Worm (Caenorhabditis elegans): ENCODE results near the gene rpl-11.2.

Gene rpl-11.2

DNA sequence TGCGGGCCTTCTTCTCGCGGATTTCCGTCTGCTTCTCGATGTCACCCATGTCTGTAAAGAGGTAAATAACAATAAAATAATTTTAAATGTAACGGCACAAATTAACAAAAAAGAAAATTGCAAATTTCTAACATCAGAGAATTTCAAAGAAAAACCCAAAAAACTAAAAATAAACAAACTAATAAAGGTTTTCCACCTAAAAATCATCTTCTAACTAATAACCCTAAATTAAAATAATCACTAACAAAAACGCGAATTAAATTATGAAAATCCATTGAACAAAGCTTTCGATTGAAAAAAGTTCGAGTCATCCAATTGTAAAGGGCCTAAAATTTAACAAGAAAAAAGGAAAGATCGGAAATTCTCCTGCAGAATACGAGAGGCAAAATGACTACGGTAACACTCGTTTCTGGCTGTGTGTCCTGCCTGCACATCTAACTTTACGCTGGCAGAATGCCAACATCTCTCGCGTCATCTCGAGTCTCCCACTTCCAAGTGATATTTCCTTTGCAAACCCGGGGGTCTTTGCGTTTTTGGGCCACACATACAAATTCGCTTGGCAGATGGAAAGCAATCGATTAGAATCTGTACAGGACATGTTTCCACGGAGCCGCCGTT is at the start of gene rpl-11.2:
rpl-11.2 (minus strand) TSS at position 51 of the 618 bp plus-strand sequence.
- TF ChIP-seq W03F9.2 (tag; optimal IDR thresholded peaks at IDR 0.05): peak; percentile 90
- no peak for TF ChIP-seq dao-5 (tag; optimal IDR thresholded peaks at IDR 0.05)
- TF ChIP-seq him-1 (tag; optimal IDR thresholded peaks at IDR 0.05): peak; percentile 87

DNA sequence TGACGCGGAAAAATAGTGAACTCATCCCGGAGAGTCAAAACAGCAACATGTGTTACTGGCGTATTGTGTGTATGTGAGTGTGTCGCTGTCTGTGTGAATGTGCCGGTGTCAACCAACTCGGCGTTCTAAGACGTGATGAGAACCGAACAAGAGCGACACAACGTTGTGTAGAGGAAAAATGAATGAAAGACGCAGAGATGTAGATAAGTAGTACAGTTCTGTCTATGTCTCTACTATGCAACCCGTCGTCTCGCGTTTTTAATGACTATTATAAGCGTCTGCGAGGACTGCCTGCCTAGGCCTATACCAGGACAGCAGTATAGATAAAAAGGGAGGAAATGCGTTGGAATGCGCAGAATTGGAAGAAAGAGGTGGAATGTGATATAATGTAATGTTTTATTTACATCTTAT is 45.6 kb upstream of the rpl-11.2 start:
- TF ChIP-seq him-1 (tag; optimal IDR thresholded peaks at IDR 0.05): no peak
- no peak for TF ChIP-seq W03F9.2 (tag; optimal IDR thresholded peaks at IDR 0.05)
- no peak for TF ChIP-seq dao-5 (tag; optimal IDR thresholded peaks at IDR 0.05)

DNA sequence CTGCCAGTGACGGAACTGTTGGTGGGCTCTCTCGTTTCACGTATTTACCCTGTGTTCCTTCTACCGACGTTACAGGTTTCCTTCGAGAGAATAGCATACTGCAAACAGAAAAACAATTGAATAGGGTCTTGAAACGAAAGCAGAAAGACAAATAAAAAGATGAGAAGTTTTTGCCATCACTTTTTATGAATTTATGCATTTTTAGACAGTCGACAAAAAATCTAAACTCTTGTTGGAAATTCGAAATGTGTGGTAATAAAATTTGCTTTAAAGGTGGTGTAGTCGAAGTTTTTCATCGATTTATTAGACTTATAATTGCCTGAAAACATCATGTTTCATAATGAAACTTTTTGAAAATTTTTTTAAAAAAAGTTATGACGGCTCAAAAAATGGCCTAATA is 44.7 kb upstream of the rpl-11.2 start, which contains the start of gene sav-1:
sav-1 (minus strand) TSS at position 101 of the 400 bp plus-strand sequence.
- TF ChIP-seq dao-5 (tag; optimal IDR thresholded peaks at IDR 0.05) (no peak), W03F9.2 (tag; optimal IDR thresholded peaks at IDR 0.05) (no peak), him-1 (tag; optimal IDR thresholded peaks at IDR 0.05) (no peak)

DNA sequence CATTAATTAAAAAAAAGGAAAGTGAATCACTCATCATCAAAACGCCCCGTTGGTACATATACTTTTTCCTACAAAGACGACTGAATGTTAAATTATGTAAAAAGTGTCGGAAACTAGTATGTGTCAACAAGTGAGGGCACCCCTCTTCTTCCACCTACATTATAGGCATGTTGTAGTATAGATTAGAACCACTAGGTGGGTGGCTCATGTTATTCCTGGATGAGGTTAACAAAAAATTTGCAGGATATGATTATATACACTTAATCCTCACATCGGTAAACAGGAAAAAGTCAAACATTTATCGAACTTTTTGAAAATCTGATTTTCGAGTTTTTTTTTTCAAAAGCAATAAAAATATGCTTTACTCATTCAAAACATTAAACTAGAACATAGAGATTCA is 33.6 kb upstream of the rpl-11.2 start:
- TF ChIP-seq W03F9.2 (tag; optimal IDR thresholded peaks at IDR 0.05) (no peak), him-1 (tag; optimal IDR thresholded peaks at IDR 0.05) (no peak), dao-5 (tag; optimal IDR thresholded peaks at IDR 0.05) (no peak)

DNA sequence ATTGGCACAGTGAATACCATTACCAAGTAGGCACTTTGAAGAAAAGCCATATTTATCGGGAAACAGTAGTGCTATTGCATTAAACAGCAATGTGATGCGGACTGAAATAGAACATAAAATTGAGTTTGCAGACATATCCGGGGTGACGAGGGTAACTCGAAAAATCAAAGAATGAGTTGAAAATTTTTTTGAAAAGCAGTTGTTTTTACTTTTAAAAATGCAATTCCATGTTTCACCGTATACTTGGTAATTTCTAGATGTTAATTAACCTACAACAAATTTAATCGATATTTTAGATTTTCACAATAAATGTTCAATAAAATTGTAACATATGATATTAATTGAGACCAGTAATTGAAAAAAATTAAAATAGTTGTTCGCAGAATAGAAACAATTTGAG is 31.8 kb upstream of the rpl-11.2 start, which contains the start of gene AH9.4:
AH9.4 (minus strand) TSS at position 101 of the 400 bp plus-strand sequence.
- TF ChIP-seq W03F9.2 (tag; optimal IDR thresholded peaks at IDR 0.05): no peak
- TF ChIP-seq dao-5 (tag; optimal IDR thresholded peaks at IDR 0.05): no peak
- TF ChIP-seq him-1 (tag; optimal IDR thresholded peaks at IDR 0.05): no peak

DNA sequence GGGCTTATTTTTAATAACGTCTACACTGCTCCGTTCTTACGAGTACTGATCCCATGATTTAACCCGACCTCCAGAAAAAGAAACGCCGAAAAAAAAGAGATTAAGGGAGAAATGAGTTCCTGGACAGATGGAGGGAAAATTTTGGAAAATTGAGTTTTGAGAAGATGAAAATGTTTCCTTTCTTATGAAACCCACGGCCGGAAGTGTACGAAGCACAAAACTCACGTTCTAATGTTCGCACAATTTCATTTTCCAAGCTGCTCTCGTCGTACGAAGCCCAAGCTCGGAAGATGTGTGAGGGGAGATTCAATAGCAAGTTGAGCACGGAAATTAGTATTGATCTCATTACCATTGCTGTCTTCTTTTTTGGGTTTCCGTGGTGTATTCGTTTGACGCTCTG is 29.0 kb upstream of the rpl-11.2 start:
- no peak for TF ChIP-seq dao-5 (tag; optimal IDR thresholded peaks at IDR 0.05)
- TF ChIP-seq him-1 (tag; optimal IDR thresholded peaks at IDR 0.05): no peak
- no peak for TF ChIP-seq W03F9.2 (tag; optimal IDR thresholded peaks at IDR 0.05)

DNA sequence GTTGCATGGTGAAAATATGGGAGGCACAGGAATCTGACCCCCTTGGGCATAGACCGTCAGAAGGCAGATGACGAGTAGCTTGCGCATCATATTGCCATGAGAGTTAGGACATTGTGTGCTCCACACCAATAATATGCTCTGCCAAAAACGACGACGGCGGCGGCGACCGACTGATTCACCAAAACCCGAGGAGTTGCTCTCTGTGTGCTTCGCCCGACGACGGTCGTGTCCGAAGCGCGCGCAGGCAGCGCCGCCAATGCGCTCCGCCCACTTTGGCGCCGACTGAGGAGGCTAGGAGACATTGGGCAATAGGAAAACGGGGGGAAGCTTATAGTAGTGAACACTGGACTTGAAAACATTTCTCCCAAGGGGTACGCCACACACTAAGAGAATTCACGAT is 25.5 kb upstream of the rpl-11.2 start, which contains the start of gene AH9.6:
AH9.6 (minus strand) TSS at position 183 of the 400 bp plus-strand sequence.
- no peak for TF ChIP-seq dao-5 (tag; optimal IDR thresholded peaks at IDR 0.05)
- no peak for TF ChIP-seq W03F9.2 (tag; optimal IDR thresholded peaks at IDR 0.05)
- no peak for TF ChIP-seq him-1 (tag; optimal IDR thresholded peaks at IDR 0.05)

DNA sequence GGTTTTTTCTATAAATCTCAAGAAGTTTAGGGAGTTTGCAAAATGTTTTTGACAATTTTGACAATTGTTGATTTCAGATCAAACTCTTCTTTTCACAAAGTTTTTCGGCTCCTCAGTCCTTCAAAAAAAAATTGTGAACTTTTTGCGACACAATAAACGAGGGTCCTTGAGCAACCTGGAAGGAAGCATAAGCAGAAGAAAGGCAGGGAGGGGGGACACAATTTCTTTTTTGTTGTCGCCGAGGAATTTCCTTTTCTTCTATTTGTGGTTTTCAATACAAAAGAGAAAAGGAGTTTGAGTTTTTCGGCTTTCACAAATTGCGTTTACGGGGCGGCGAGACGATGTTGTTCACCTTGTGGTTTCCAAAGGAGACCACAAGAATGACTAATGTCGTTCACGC is 24.4 kb upstream of the rpl-11.2 start:
- no peak for TF ChIP-seq W03F9.2 (tag; optimal IDR thresholded peaks at IDR 0.05)
- no peak for TF ChIP-seq him-1 (tag; optimal IDR thresholded peaks at IDR 0.05)
- TF ChIP-seq dao-5 (tag; optimal IDR thresholded peaks at IDR 0.05): no peak

DNA sequence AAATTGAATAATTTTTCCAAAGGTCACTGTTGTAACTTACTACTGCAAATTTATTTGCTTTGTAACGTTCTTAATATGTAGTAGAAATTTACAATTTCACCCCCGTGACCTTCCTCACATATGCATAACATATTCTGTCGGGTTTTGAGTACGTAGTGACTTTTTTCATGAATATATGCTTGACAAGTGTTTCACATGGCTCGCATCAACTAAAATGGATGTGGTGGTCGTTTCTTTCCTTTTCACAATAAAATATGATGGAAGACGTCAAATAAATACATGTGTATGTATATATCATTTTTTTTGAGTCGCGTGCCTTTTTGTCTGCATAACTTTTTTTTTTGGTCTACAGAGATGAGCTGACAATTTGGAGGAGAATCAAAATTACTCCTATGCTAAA is 23.9 kb upstream of the rpl-11.2 start:
- TF ChIP-seq dao-5 (tag; optimal IDR thresholded peaks at IDR 0.05): no peak
- TF ChIP-seq him-1 (tag; optimal IDR thresholded peaks at IDR 0.05): no peak
- TF ChIP-seq W03F9.2 (tag; optimal IDR thresholded peaks at IDR 0.05): no peak

DNA sequence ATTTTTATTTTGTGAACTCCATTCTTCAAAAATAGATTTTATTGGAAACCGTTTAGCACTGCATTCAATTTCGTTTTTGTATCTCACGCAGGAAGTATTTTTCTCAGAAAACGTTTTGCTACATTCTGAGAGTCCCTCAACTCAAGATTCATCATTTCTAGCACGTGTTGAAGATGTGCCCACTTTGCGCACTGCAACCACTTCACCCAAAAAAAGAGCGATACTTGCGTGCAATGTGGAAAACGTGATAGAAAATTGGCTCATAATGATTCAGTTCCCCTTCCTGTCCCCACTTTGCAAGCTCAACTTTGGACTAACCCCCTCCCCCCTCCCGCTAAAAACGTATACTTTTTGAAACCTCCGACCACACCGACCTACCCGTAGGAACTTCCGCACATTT is 22.7 kb upstream of the rpl-11.2 start:
- TF ChIP-seq dao-5 (tag; optimal IDR thresholded peaks at IDR 0.05) (no peak), W03F9.2 (tag; optimal IDR thresholded peaks at IDR 0.05) (no peak), him-1 (tag; optimal IDR thresholded peaks at IDR 0.05) (no peak)

DNA sequence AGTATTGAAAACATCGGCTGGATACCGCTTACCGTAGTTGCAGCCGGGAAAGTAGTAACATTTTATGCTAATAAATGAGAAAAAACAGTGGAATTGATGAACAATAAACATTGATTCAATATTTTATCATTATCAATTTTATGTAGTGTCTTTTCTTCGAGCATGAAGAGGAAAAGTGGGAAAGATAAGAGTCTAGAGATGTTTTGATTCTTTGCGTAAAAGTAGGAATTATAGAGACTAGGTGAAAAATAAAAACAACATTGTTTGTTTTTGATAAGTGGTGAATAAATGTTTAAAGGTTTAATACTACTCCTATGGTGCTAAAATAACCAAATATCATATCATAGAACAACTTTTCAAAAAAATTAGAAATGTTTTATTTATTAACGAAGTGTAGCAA is 20.0 kb upstream of the rpl-11.2 start:
- TF ChIP-seq him-1 (tag; optimal IDR thresholded peaks at IDR 0.05): no peak
- TF ChIP-seq W03F9.2 (tag; optimal IDR thresholded peaks at IDR 0.05): no peak
- TF ChIP-seq dao-5 (tag; optimal IDR thresholded peaks at IDR 0.05): no peak

DNA sequence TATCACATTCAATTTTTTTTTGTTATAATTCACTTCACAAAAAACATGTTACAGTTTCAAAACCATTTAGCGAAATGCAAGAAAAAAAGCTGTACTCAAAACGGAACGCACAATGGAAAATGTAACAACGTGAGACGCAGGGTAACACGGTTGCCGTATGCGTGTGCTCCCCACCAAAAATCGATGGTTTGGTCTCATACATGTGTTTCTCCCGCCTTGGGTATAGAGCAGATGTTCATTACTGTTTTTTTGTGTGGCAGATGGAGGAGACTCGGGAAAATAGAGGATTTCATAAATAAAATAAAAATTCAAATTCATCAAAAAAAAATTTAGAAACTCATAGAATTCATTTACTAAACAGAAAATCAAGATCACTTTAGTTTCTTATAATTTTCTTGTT is 18.6 kb upstream of the rpl-11.2 start, which contains the start of gene AH9.3:
AH9.3 (minus strand) TSS at position 101 of the 400 bp plus-strand sequence.
- TF ChIP-seq dao-5 (tag; optimal IDR thresholded peaks at IDR 0.05) (no peak), W03F9.2 (tag; optimal IDR thresholded peaks at IDR 0.05) (no peak), him-1 (tag; optimal IDR thresholded peaks at IDR 0.05) (no peak)

DNA sequence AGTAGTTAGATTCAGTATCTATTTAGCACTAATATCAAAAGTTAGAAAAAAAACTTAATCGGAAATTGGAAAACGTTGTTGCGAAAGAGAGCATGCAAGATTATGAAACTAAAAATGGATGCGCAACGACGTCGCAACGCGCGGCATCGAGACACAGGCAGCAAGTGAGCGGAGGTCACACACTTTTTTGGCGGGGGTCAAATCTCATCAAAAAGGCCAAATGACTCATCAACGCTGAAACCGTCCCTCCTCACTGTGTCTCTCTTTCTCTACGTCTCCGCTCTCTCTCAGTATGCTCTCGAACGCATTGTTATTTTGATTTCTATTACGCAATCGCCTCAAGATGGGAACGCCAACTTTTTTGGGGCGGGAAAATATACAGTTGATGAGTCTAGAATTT is 16.0 kb upstream of the rpl-11.2 start:
- no peak for TF ChIP-seq dao-5 (tag; optimal IDR thresholded peaks at IDR 0.05)
- no peak for TF ChIP-seq him-1 (tag; optimal IDR thresholded peaks at IDR 0.05)
- no peak for TF ChIP-seq W03F9.2 (tag; optimal IDR thresholded peaks at IDR 0.05)

DNA sequence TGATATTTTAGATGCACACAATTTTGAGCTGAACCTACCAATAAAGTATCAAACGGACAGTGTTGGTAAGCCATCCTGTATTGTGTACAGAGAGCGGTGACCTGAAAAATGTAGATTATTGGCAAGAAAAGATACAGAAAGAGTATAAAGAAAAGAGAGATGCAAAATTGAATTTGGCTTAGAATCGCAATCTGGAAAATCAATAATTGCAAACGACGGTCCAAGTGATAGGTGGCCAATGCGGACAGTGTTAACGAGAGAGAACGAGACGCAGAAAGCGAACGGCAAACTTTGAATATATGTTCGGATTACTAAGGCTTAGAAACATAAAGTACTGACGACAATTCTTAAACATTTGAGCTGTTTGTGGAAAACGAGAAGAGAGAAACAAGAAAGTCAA is 15.6 kb upstream of the rpl-11.2 start, which contains the start of gene crn-4:
crn-4 (minus strand) TSS at position 101 of the 400 bp plus-strand sequence.
- TF ChIP-seq dao-5 (tag; optimal IDR thresholded peaks at IDR 0.05) (no peak), W03F9.2 (tag; optimal IDR thresholded peaks at IDR 0.05) (no peak), him-1 (tag; optimal IDR thresholded peaks at IDR 0.05) (no peak)

DNA sequence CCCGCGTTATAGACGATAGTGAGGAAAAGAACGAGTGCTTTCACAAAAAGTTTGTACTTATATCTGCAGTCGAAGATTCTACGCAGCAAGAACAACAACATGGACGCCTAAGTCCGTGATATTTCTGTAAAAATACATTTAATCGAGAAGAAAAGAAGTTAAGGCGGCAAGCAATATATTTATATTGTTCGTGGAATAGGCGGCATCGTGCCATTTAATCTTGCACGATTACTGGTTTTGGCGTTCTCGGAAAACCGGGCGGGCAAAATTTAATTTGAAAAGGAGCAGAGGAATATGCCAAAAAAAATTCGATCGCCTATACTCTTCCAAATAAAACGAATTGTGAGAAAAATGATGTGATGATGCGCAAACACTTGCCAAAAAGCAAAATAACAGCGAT is 4.5 kb upstream of the rpl-11.2 start, which contains the start of gene AH9.1:
AH9.1 (minus strand) TSS at position 101 of the 400 bp plus-strand sequence.
- TF ChIP-seq him-1 (tag; optimal IDR thresholded peaks at IDR 0.05): no peak
- no peak for TF ChIP-seq dao-5 (tag; optimal IDR thresholded peaks at IDR 0.05)
- no peak for TF ChIP-seq W03F9.2 (tag; optimal IDR thresholded peaks at IDR 0.05)
